Fruit fly (Drosophila melanogaster) whole organism, embryonic: Measurements from ENCODE around the gene CG31077.
A peak's percentile ranks its signal among the peaks of the same experiment; 100 is the strongest.

Experiments used
- Atf6 ChIP-seq: fragments of 200-800 bp; sonication (Bioruptor generic); IDR thresholded peaks from 2 replicates; pipeline ENCODE4 v1.3.6; 2022; ENCODE audit warnings: missing biosample characterization, missing genetic modification characterization
- CG10431 ChIP-seq: fragments of 200-800 bp; sonication (Bioruptor generic); optimal IDR thresholded peaks from 3 replicates; lab custom pipeline; 2018; ENCODE audit warnings: missing biosample characterization, mild to moderate bottlenecking, missing genetic modification characterization
- CG11093 ChIP-seq: fragments of 200-800 bp; sonication (Bioruptor generic); IDR thresholded peaks from 3 replicates; pipeline ENCODE4 v1.3.6; 2022; ENCODE audit warnings: missing biosample characterization, missing genetic modification characterization
- CG11504 ChIP-seq: fragments of 200-800 bp; sonication (Bioruptor generic); optimal IDR thresholded peaks from 3 replicates; lab custom pipeline; 2019; ENCODE audit warnings: missing biosample characterization, mild to moderate bottlenecking, missing genetic modification characterization, moderate library complexity
- CG13624 ChIP-seq: fragments of 200-800 bp; sonication (Bioruptor generic); optimal IDR thresholded peaks from 2 replicates; lab custom pipeline; 2016; ENCODE audit warnings: missing biosample characterization, missing genetic modification characterization
- CG13775 ChIP-seq: fragments of 200-800 bp; sonication (Bioruptor generic); optimal IDR thresholded peaks from 3 replicates; lab custom pipeline; 2017; ENCODE audit warnings: missing biosample characterization, mild to moderate bottlenecking, missing genetic modification characterization
- CG14441 ChIP-seq: fragments of 200-800 bp; sonication (Bioruptor generic); IDR thresholded peaks from 2 replicates; pipeline ENCODE4 v1.3.6; 2022; ENCODE audit warnings: missing biosample characterization, missing genetic modification characterization
- CG15514 ChIP-seq: fragments of 200-800 bp; sonication (Bioruptor generic); optimal IDR thresholded peaks from 3 replicates; lab custom pipeline; 2017; ENCODE audit warnings: missing biosample characterization, missing genetic modification characterization, mild to moderate bottlenecking, moderate library complexity, missing genetic modification reagents
- CG17568 ChIP-seq: fragments of 200-800 bp; sonication (Bioruptor generic); optimal IDR thresholded peaks from 2 replicates; lab custom pipeline; 2018; ENCODE audit warnings: missing biosample characterization, mild to moderate bottlenecking, missing genetic modification characterization, moderate library complexity
- CG18262 ChIP-seq: fragments of 200-800 bp; optimal IDR thresholded peaks from 3 replicates; lab custom pipeline; 2019; ENCODE audit warnings: missing biosample characterization, mild to moderate bottlenecking, missing genetic modification characterization, moderate library complexity
- CG2120 ChIP-seq: fragments of 200-800 bp; sonication (Bioruptor generic); optimal IDR thresholded peaks from 3 replicates; lab custom pipeline; 2016; ENCODE audit warnings: missing biosample characterization, missing genetic modification characterization
- CG2712 ChIP-seq: fragments of 200-800 bp; optimal IDR thresholded peaks from 3 replicates; lab custom pipeline; 2019; ENCODE audit warnings: missing biosample characterization, mild to moderate bottlenecking, missing genetic modification characterization, moderate library complexity
- CG3065 ChIP-seq: fragments of 200-800 bp; sonication (Bioruptor generic); optimal IDR thresholded peaks from 2 replicates; lab custom pipeline; 2016; ENCODE audit warnings: missing biosample characterization, missing genetic modification characterization
- CG31441 ChIP-seq: fragments of 200-800 bp; sonication (Bioruptor generic); IDR thresholded peaks from 2 replicates; pipeline ENCODE4 v1.3.6; 2022; ENCODE audit warnings: missing biosample characterization, missing genetic modification characterization
- CG3995 ChIP-seq: fragments of 200-800 bp; sonication (Bioruptor generic); optimal IDR thresholded peaks from 3 replicates; lab custom pipeline; 2016; ENCODE audit warnings: missing biosample characterization, missing genetic modification characterization
- CG6683 ChIP-seq: fragments of 200-800 bp; sonication (Bioruptor generic); optimal IDR thresholded peaks from 2 replicates; lab custom pipeline; 2017; ENCODE audit warnings: missing biosample characterization, mild to moderate bottlenecking, missing genetic modification characterization, missing genetic modification reagents
- CG7745 ChIP-seq: fragments of 200-800 bp; sonication (Bioruptor generic); optimal IDR thresholded peaks from 2 replicates; lab custom pipeline; 2018; ENCODE audit warnings: missing biosample characterization, mild to moderate bottlenecking, missing genetic modification characterization, moderate library complexity
- CG8359 ChIP-seq: fragments of 200-800 bp; sonication (Bioruptor generic); optimal IDR thresholded peaks from 2 replicates; lab custom pipeline; 2017; ENCODE audit warnings: missing biosample characterization, mild to moderate bottlenecking, missing genetic modification characterization, borderline replicate concordance
- CG8924 ChIP-seq: fragments of 200-800 bp; optimal IDR thresholded peaks from 3 replicates; lab custom pipeline; 2019; ENCODE audit warnings: missing biosample characterization, mild to moderate bottlenecking, missing genetic modification characterization, moderate library complexity
- CrebB ChIP-seq: fragments of 200-800 bp; sonication (Bioruptor generic); optimal IDR thresholded peaks from 3 replicates; lab custom pipeline; 2018; ENCODE audit warnings: missing biosample characterization, mild to moderate bottlenecking, missing genetic modification characterization
- D19B ChIP-seq: fragments of 200-800 bp; sonication (Bioruptor generic); optimal IDR thresholded peaks from 2 replicates; lab custom pipeline; 2017; ENCODE audit warnings: missing biosample characterization, mild to moderate bottlenecking, missing genetic modification characterization
- Dll ChIP-seq: fragments of 200-800 bp; sonication (Bioruptor generic); IDR thresholded peaks from 4 replicates; pipeline ENCODE4 v1.3.6; 2022; ENCODE audit warnings: missing biosample characterization, missing genetic modification characterization; ENCODE audit not compliant: partially characterized antibody
- Eip74EF ChIP-seq, 2 experiments: fragments of 200-800 bp in 1 of 2; fragments of >200 bp in 1 of 2; sonication (Bioruptor generic) in 1 of 2; optimal IDR thresholded peaks; 2 replicates each; lab custom pipeline; 2017 to 2019; ENCODE audit warnings: missing biosample characterization in 2 of 2, missing genetic modification characterization in 2 of 2, mild to moderate bottlenecking in 1 of 2, moderate library complexity in 1 of 2
- Fer1 ChIP-seq: fragments of 200-800 bp; sonication (Bioruptor generic); optimal IDR thresholded peaks from 2 replicates; lab custom pipeline; 2017; ENCODE audit warnings: missing biosample characterization, mild to moderate bottlenecking, missing genetic modification characterization
- Hmx ChIP-seq: fragments of 200-800 bp; sonication (Bioruptor generic); optimal IDR thresholded peaks from 2 replicates; lab custom pipeline; 2016; ENCODE audit warnings: missing biosample characterization, missing genetic modification characterization
- NC2β ChIP-seq: fragments of 200-800 bp; sonication (Bioruptor generic); optimal IDR thresholded peaks from 2 replicates; lab custom pipeline; 2016; ENCODE audit warnings: missing biosample characterization, missing genetic modification characterization
- Nf-YC ChIP-seq: fragments of 200-800 bp; optimal IDR thresholded peaks from 3 replicates; lab custom pipeline; 2019; ENCODE audit warnings: missing biosample characterization, mild to moderate bottlenecking, missing genetic modification characterization, moderate library complexity
- Optix ChIP-seq: fragments of 200-800 bp; sonication (Bioruptor generic); IDR thresholded peaks from 3 replicates; pipeline ENCODE4 v1.3.6; 2022; ENCODE audit warnings: missing biosample characterization, missing genetic modification characterization
- Pdp1 ChIP-seq, 2 experiments: fragments of 200-800 bp; sonication (Bioruptor generic); optimal IDR thresholded peaks; 3 replicates each; lab custom pipeline; 2016; ENCODE audit warnings: missing biosample characterization in 2 of 2, missing genetic modification characterization in 2 of 2, mild to moderate bottlenecking in 1 of 2, moderate library complexity in 1 of 2
- Ssrp ChIP-seq: fragments of 200-800 bp; sonication (Bioruptor generic); optimal IDR thresholded peaks from 2 replicates; lab custom pipeline; 2018; ENCODE audit warnings: missing biosample characterization, mild to moderate bottlenecking, missing genetic modification characterization, moderate library complexity
- Xrp1 ChIP-seq: fragments of 200-800 bp; sonication (Bioruptor generic); IDR thresholded peaks from 2 replicates; pipeline ENCODE4 v1.3.6; 2022; ENCODE audit warnings: missing biosample characterization, missing genetic modification characterization
- ab ChIP-seq: fragments of 200-800 bp; sonication (Bioruptor generic); optimal IDR thresholded peaks from 2 replicates; lab custom pipeline; 2016; ENCODE audit warnings: missing biosample characterization, missing genetic modification characterization
- bowl ChIP-seq: fragments of 200-800 bp; sonication (Bioruptor generic); IDR thresholded peaks from 2 replicates; pipeline ENCODE4 v1.3.6; 2022; ENCODE audit warnings: missing biosample characterization, missing genetic modification characterization
- chinmo ChIP-seq: fragments of 200-800 bp; sonication (Bioruptor generic); IDR thresholded peaks from 4 replicates; pipeline ENCODE4 v1.3.6; 2022; ENCODE audit warnings: missing biosample characterization, missing genetic modification characterization; ENCODE audit not compliant: partially characterized antibody
- crol ChIP-seq: fragments of 200-800 bp; sonication (Bioruptor generic); IDR thresholded peaks from 2 replicates; pipeline ENCODE4 v1.3.6; 2022; ENCODE audit warnings: missing biosample characterization, missing genetic modification characterization
- gro ChIP-seq: fragments of 200-800 bp; sonication (Bioruptor generic); optimal IDR thresholded peaks from 2 replicates; lab custom pipeline; 2016; ENCODE audit warnings: missing biosample characterization, missing genetic modification characterization
- gsb-n ChIP-seq: fragments of 200-800 bp; sonication (Bioruptor generic); optimal IDR thresholded peaks from 3 replicates; lab custom pipeline; 2018; ENCODE audit warnings: missing biosample characterization, mild to moderate bottlenecking, missing genetic modification characterization
- ind ChIP-seq: fragments of 200-800 bp; sonication (Bioruptor generic); optimal IDR thresholded peaks from 3 replicates; lab custom pipeline; 2016; ENCODE audit warnings: missing biosample characterization, missing genetic modification characterization
- oc ChIP-seq: fragments of 200-800 bp; sonication (Bioruptor generic); optimal IDR thresholded peaks from 2 replicates; lab custom pipeline; 2018; ENCODE audit warnings: missing biosample characterization, mild to moderate bottlenecking, missing genetic modification characterization, moderate library complexity
- onecut ChIP-seq: fragments of 200-800 bp; sonication (Bioruptor generic); IDR thresholded peaks from 2 replicates; pipeline ENCODE4 v1.3.6; 2022; ENCODE audit warnings: missing biosample characterization, missing genetic modification characterization
- pnt ChIP-seq: fragments of 200-800 bp; sonication (Bioruptor generic); optimal IDR thresholded peaks from 3 replicates; lab custom pipeline; 2016; ENCODE audit warnings: missing biosample characterization, missing genetic modification characterization
- pros ChIP-seq: fragments of 200-800 bp; sonication (Bioruptor generic); optimal IDR thresholded peaks from 3 replicates; lab custom pipeline; 2019; ENCODE audit warnings: missing biosample characterization, mild to moderate bottlenecking, missing genetic modification characterization, moderate library complexity
- ro ChIP-seq: fragments of 200-800 bp; sonication (Bioruptor generic); IDR thresholded peaks from 2 replicates; pipeline ENCODE4 v1.3.6; 2022; ENCODE audit warnings: missing biosample characterization, missing genetic modification characterization
- row ChIP-seq: fragments of 200-800 bp; sonication (Bioruptor generic); IDR thresholded peaks from 3 replicates; pipeline ENCODE4 v1.3.6; 2022; ENCODE audit warnings: missing biosample characterization, missing genetic modification characterization
- schlank ChIP-seq: fragments of 200-800 bp; sonication (Bioruptor generic); optimal IDR thresholded peaks from 2 replicates; lab custom pipeline; 2018; ENCODE audit warnings: missing biosample characterization, mild to moderate bottlenecking, missing genetic modification characterization
- shn ChIP-seq: fragments of 200-800 bp; sonication (Bioruptor generic); optimal IDR thresholded peaks from 3 replicates; lab custom pipeline; 2016; ENCODE audit warnings: missing biosample characterization, missing genetic modification characterization
- sim ChIP-seq: fragments of 200-800 bp; sonication (Bioruptor generic); IDR thresholded peaks from 2 replicates; pipeline ENCODE4 v1.3.6; 2022; ENCODE audit warnings: missing biosample characterization, missing genetic modification characterization
- unpg ChIP-seq: fragments of 200-800 bp; sonication (Bioruptor generic); optimal IDR thresholded peaks from 3 replicates; lab custom pipeline; 2018; ENCODE audit warnings: missing biosample characterization, mild to moderate bottlenecking, missing genetic modification characterization, moderate library complexity
- usp ChIP-seq: fragments of >200 bp; optimal IDR thresholded peaks from 2 replicates; lab custom pipeline; 2017; ENCODE audit warnings: missing biosample characterization, missing genetic modification characterization
- zfh2 ChIP-seq: fragments of 200-800 bp; sonication (Bioruptor generic); optimal IDR thresholded peaks from 2 replicates; lab custom pipeline; 2016; ENCODE audit warnings: missing biosample characterization, missing genetic modification characterization

The CG31077 gene

DNA sequence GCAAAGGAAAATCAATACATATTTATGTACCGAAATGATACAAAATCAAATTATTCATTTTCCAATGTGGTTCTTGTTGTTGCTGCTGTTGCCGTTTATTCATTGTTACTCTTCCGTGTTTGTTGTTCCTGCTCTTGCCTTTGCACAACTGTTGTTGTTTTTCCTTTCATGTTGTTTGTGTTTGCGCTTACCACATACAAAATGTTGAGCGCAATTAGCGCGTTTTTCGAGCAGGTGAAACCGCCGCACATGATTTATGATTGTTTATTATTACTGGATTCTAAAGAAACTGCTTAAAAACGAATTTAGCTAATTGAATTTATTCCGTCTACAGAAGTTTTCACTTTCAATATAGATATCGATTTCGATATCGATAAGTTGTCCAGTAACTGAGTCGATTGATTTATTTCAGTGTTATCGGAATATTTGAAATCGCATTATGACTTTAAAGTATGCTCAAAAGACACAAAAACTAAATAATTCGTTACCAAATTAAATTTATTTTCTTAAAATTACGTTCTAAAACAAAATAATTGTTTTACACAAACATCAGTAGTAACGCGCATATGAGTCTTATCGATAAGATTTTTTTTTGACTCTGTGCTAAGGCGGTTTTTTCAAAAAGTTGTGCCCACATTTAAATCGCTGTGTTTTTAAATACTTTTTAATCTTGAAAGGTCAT is 35.0 kb upstream of the CG31077 start, which contains the start of gene Tsp97E (continued):
- TF ChIP-seq CG15514 (GFP tag; lab: Kevin White, UChicago) (peak; percentile 87), gsb-n (peak; percentile 15), CG8924 (tag; lab: Kevin White, UChicago) (peak; percentile 13), CG18262 (peak; percentile 39), Eip74EF (GFP tag; optimal IDR thresholded peaks at IDR 0.05; lab: Kevin White, UChicago) (peak in 1 of 2 experiments; percentile 94), Hmx (GFP tag; lab: Kevin White, UChicago) (no peak), Xrp1 (GFP tag; lab: Robert Waterston, UW) (0 out of 2 replicates have a peak, but pooled peaks have one; percentile 14), unpg (GFP tag; lab: Kevin White, UChicago) (no peak), CG2712 (tag; lab: Kevin White, UChicago) (peak; percentile 49), D19B (no peak), CG17568 (GFP tag; lab: Kevin White, UChicago) (peak; percentile 44), ab (GFP tag; lab: Kevin White, UChicago) (no peak), schlank (tag; lab: Kevin White, UChicago) (no peak), Fer1 (GFP tag; lab: Kevin White, UChicago) (peak; percentile 2), CG11504 (tag; lab: Kevin White, UChicago) (peak; percentile 32), Dll (GFP tag; lab: Robert Waterston, UW) (peak; percentile 87), CG10431 (GFP tag; lab: Kevin White, UChicago) (peak; percentile 23), Ssrp (tag; lab: Kevin White, UChicago) (no peak), row (no peak), Pdp1 (GFP tag; optimal IDR thresholded peaks at IDR 0.05; lab: Kevin White, UChicago) (peak in 1 of 2 experiments; percentile 35), Nf-YC (peak; percentile 38), gro (GFP tag; lab: Kevin White, UChicago) (peak; percentile 26), chinmo (GFP tag; lab: Robert Waterston, UW) (peak; percentile 78; the same call in 1 of the 4 replicates), onecut (peak; percentile 54), Atf6 (GFP tag; lab: Robert Waterston, UW) (peak; percentile 20; the same call in 1 of the 2 replicates), CG31441 (0 out of 2 replicates have a peak, but pooled peaks have one; percentile 21)

DNA sequence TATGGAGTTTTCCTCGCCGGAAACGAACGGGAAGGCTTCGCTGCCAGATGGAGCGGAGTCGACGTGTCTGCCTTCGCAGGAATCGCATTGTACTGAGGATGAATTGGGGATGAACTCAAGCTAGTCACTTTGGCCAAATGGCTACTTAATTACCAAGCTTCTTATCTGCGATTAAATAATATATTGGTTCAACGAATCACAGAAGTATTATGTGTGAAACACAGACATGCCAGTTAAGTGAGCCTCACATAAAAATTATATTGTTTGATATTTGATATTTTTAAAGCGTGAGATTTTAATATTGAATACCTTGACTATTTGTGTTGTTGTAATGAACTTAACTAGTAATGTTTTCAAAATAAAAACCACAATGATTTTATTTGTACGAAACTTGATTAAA is 33.2 kb upstream of the CG31077 start, which contains the start of gene Gr97a:
Gene Gr97a, minus strand, starts transcription at position 101 of the 400 bp plus-strand sequence.
- TF ChIP-seq shn (GFP tag; lab: Kevin White, UChicago) (no peak), pnt (GFP tag; lab: Kevin White, UChicago) (no peak), usp (GFP tag; lab: Kevin White, UChicago) (no peak), Optix (GFP tag; lab: Robert Waterston, UW) (no peak), crol (GFP tag; lab: Robert Waterston, UW) (no peak), CG2120 (GFP tag; lab: Kevin White, UChicago) (no peak), CG6683 (GFP tag; lab: Kevin White, UChicago) (no peak), sim (GFP tag; lab: Robert Waterston, UW) (no peak), oc (tag; lab: Kevin White, UChicago) (no peak), CG3995 (peak; percentile 50), CG8359 (GFP tag; lab: Kevin White, UChicago) (no peak), CG11093 (no peak), zfh2 (GFP tag; lab: Kevin White, UChicago) (no peak), CG13624 (no peak), ind (GFP tag; lab: Kevin White, UChicago) (no peak), bowl (GFP tag; lab: Robert Waterston, UW) (no peak), CG3065 (GFP tag; lab: Kevin White, UChicago) (no peak), NC2β (GFP tag; lab: Kevin White, UChicago) (no peak), ro (GFP tag; lab: Robert Waterston, UW) (no peak), CG13775 (GFP tag; lab: Kevin White, UChicago) (no peak), CG14441 (GFP tag; lab: Robert Waterston, UW) (0 out of 2 replicates have a peak, but pooled peaks have one; percentile 11), CrebB (tag; lab: Kevin White, UChicago) (no peak), CG7745 (tag; lab: Kevin White, UChicago) (no peak), pros (GFP tag; lab: Kevin White, UChicago) (no peak)
